Worm (Caenorhabditis elegans): ENCODE results near the gene tba-7.

DNA sequence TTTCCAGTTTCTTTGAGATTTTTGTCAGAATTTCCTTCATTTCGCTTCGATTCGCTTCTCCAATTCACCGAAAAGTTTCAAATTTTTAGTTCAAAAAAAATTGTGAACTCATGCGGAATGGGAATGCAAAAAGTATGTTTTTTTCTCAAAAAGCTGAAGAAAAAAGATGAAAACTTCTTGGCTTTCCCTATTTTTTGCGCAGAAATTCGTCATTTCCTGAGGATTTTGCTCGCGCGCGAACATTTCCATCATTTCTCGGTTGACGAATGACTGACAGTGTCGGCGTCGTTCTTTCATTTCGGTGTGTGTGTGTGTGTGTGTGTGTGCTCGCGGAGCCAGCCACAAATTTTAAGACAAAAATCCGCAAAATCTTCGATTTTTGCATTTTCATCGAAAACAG is 39.3 kb downstream of the tba-7 start:
- TF ChIP-seq ceh-22 (tag; optimal IDR thresholded peaks at IDR 0.05) = no peak
- TF ChIP-seq rnt-1 (tag; optimal IDR thresholded peaks at IDR 0.05) = no peak
- no peak for TF ChIP-seq fax-1 (tag; optimal IDR thresholded peaks at IDR 0.05)
- TF ChIP-seq mec-3 (tag; optimal IDR thresholded peaks at IDR 0.05; ENCODE audit: borderline replicate concordance) = no peak
- no peak for TF ChIP-seq unc-42 (tag; optimal IDR thresholded peaks at IDR 0.05)
- TF ChIP-seq ztf-16 (tag; optimal IDR thresholded peaks at IDR 0.05) = no peak
- TF ChIP-seq ama-1 (optimal IDR thresholded peaks at IDR 0.05) = no peak
